Worm (Caenorhabditis elegans) whole organism, L3 larva: ENCODE measurements around the gene F37A8.5.

Experiments
- ZK546.5 ChIP-seq: sonication (generic microtip); optimal IDR thresholded peaks from 2 replicates; lab custom pipeline; 2017; ENCODE audit warnings: missing biosample characterization, missing genetic modification characterization
- aly-2 ChIP-seq: fragments of 150-350 bp; optimal IDR thresholded peaks from 2 replicates; lab custom pipeline; 2014; ENCODE audit warnings: missing biosample characterization, missing genetic modification characterization
- ceh-9 ChIP-seq: sonication (generic microtip); optimal IDR thresholded peaks from 2 replicates; lab custom pipeline; 2018; ENCODE audit warnings: missing biosample characterization, missing genetic modification characterization
- elt-3 ChIP-seq, 3 experiments: fragments of 150-350 bp in 1 of 3; sonication (generic microtip) in 2 of 3; optimal IDR thresholded peaks; 2 replicates in 2 of 3; 4 replicates in 1 of 3; lab custom pipeline; 2014 to 2017; ENCODE audit warnings: missing biosample characterization in 3 of 3, missing genetic modification characterization in 3 of 3
- mdl-1 ChIP-seq: fragments of 150-350 bp; optimal IDR thresholded peaks from 2 replicates; lab custom pipeline; 2014; ENCODE audit warnings: missing biosample characterization, missing genetic modification characterization
- nhr-237 ChIP-seq: fragments of 150-350 bp; optimal IDR thresholded peaks from 2 replicates; lab custom pipeline; 2014; ENCODE audit warnings: missing biosample characterization, missing genetic modification characterization
- nhr-28 ChIP-seq: fragments of 150-350 bp; optimal IDR thresholded peaks from 2 replicates; lab custom pipeline; 2014; ENCODE audit warnings: missing biosample characterization, missing genetic modification characterization
- nhr-76 ChIP-seq: fragments of 150-350 bp; sonication (generic microtip); optimal IDR thresholded peaks from 5 replicates; lab custom pipeline; 2014; ENCODE audit warnings: missing biosample characterization, missing genetic modification characterization
- skn-1 ChIP-seq: fragments of 150-350 bp; optimal IDR thresholded peaks from 2 replicates; lab custom pipeline; 2014; ENCODE audit warnings: missing biosample characterization, missing genetic modification characterization
- ztf-11 ChIP-seq: fragments of 150-350 bp; optimal IDR thresholded peaks from 2 replicates; lab custom pipeline; 2014; ENCODE audit warnings: missing biosample characterization, missing genetic modification characterization

ce11 chrIII:3955674-3956073 is 750 bp upstream of the F37A8.5 start:
- no peak for TF ChIP-seq elt-3 (tag; optimal IDR thresholded peaks at IDR 0.05; lab: Kevin White, UChicago)
- TF ChIP-seq ztf-11, result no peak
- TF ChIP-seq aly-2 (tag; lab: Kevin White, UChicago), result no peak
- TF ChIP-seq ceh-9 (tag; lab: Kevin White, UChicago), result no peak
- TF ChIP-seq ZK546.5 (tag; lab: Kevin White, UChicago), result no peak
- TF ChIP-seq skn-1 (tag; lab: Kevin White, UChicago), result no peak
- no peak for TF ChIP-seq nhr-76 (tag; lab: Kevin White, UChicago)
- no peak for TF ChIP-seq mdl-1 (tag; lab: Kevin White, UChicago)
- TF ChIP-seq nhr-237 (tag; lab: Kevin White, UChicago), result no peak
- TF ChIP-seq nhr-28, result no peak
